Fruit fly (Drosophila melanogaster): ENCODE measurements around the gene JMJD6.

dm6 chr3R:22381077-22381476, 18.9 kb upstream of the JMJD6 start, which contains the start of gene CG43342:
- TF ChIP-seq CG8478 (optimal IDR thresholded peaks at IDR 0.05) (no peak), usp (GFP tag; optimal IDR thresholded peaks at IDR 0.05) (no peak)
